Fruit fly (Drosophila melanogaster): Measurements from ENCODE around the gene timeout.

DNA sequence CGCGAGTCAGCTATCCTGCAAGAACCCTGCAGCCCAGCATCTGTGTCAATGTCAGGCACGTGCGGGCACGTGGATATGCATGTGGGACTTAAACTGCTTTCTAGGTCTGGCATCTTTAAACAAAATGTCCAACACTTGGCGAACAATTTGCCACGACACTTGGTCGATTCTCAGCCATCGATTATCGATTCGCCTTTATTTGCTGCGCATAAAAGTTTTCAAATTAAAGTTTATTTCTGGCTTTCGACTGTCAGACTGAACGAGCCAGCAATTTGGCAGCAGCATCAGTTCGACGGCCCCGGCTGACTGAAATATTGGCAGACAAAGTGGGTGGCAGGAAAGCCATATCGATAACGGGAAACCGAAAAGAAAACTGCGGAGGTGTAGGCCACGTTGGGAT, 49.7 kb downstream of the timeout start:
- TF ChIP-seq CG8478 (optimal IDR thresholded peaks at IDR 0.05) (no peak), CTCF (optimal IDR thresholded peaks at IDR 0.05) (no peak)

Data from S2 (cell line).